Worm (Caenorhabditis elegans): ENCODE results near the gene nra-1.

- TF ChIP-seq W03F9.2 (tag; optimal IDR thresholded peaks at IDR 0.05) (no peak), him-1 (tag; optimal IDR thresholded peaks at IDR 0.05) (no peak)
Measured at ce11 chrIV:17311842-17312241, 27.8 kb upstream of the nra-1 start, which contains the start of gene snf-9.
